Worm (Caenorhabditis elegans): Measurements from ENCODE around the gene wdr-60.

wdr-60 gene

DNA sequence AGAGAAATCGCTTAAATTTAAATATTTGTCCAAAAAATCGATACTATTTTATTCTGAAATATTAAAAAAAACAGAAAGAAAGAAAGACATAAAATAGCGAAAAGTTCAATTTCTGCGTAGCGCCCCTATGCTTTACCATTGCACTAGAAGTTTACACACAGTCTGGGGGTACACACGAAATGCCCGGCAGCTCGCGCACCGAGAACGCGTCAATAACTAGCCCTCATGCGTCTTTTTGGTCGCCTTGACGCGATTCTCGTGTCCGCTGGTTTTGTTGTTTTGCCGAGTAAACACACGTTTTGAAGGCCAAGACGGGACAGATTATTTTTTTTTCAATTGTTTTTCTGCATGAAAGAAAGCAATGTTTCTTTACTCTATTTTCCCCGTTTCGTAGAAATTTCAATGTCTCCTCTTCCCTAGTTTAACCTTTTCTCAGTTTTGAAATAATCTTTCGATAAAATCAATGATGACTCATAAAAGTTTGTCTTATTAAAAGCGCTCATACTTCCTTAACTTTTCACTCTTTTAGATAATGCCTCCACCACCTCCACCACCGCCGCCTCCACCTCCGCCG lies 31.2 kb downstream of the wdr-60 start, which contains the start of gene wip-1:
Gene wip-1, plus strand, starts transcription at position 524 of the 574 bp plus-strand sequence.
- TF ChIP-seq ceh-31 (tag; optimal IDR thresholded peaks at IDR 0.05) (peak; percentile 91), C08G9.2 (tag; optimal IDR thresholded peaks at IDR 0.05) (peak; percentile 66), npax-4 (tag; optimal IDR thresholded peaks at IDR 0.05) (no peak), elt-4 (tag; optimal IDR thresholded peaks at IDR 0.05) (no peak), fax-1 (tag; optimal IDR thresholded peaks at IDR 0.05) (peak; percentile 58), ref-2 (tag; optimal IDR thresholded peaks at IDR 0.05) (peak; percentile 88), Y22D7AL.16 (tag; optimal IDR thresholded peaks at IDR 0.05) (peak; percentile 17), ama-1 (optimal IDR thresholded peaks at IDR 0.05) (no peak), mec-3 (tag; optimal IDR thresholded peaks at IDR 0.05; ENCODE audit: borderline replicate concordance) (no peak), ceh-45 (GFP tag; IDR thresholded peaks at IDR 0.05) (0 out of 2 replicates have a peak, but pooled peaks have one; percentile 36), ceh-24 (tag; optimal IDR thresholded peaks at IDR 0.05) (no peak), ceh-19 (GFP tag; optimal IDR thresholded peaks at IDR 0.05) (peak; percentile 44), hlh-8 (tag; optimal IDR thresholded peaks at IDR 0.05) (peak; percentile 49), elt-2 (tag; optimal IDR thresholded peaks at IDR 0.05) (peak; percentile 87), pros-1 (tag; optimal IDR thresholded peaks at IDR 0.05) (no peak), sdc-2 (tag; optimal IDR thresholded peaks at IDR 0.05) (peak; percentile 79), lim-6 (tag; optimal IDR thresholded peaks at IDR 0.05) (peak; percentile 5), che-1 (tag; optimal IDR thresholded peaks at IDR 0.05) (peak; percentile 56), zip-5 (tag; optimal IDR thresholded peaks at IDR 0.05) (peak; percentile 41), unc-86 (tag; optimal IDR thresholded peaks at IDR 0.05) (peak; percentile 71), lin-11 (tag; optimal IDR thresholded peaks at IDR 0.05) (no peak), ceh-2 (tag; optimal IDR thresholded peaks at IDR 0.05) (peak; percentile 69), unc-3 (GFP tag; conservative IDR thresholded peaks at IDR 0.05) (0 out of 2 replicates have a peak, but pooled peaks have one; percentile 51), unc-3 (tag; optimal IDR thresholded peaks at IDR 0.05) (peak; percentile 71), dve-1 (tag; optimal IDR thresholded peaks at IDR 0.05) (peak; percentile 96), pha-2 (tag; optimal IDR thresholded peaks at IDR 0.05) (peak; percentile 38), ceh-48 (tag; optimal IDR thresholded peaks at IDR 0.05) (peak; percentile 69), fkh-6 (tag; optimal IDR thresholded peaks at IDR 0.05) (peak; percentile 60), ceh-18 (tag; optimal IDR thresholded peaks at IDR 0.05) (peak; percentile 96), ztf-16 (tag; optimal IDR thresholded peaks at IDR 0.05) (peak; percentile 84), pat-9 (tag; optimal IDR thresholded peaks at IDR 0.05) (peak; percentile 85), K02D7.2 (tag; optimal IDR thresholded peaks at IDR 0.05) (no peak), odd-2 (tag; optimal IDR thresholded peaks at IDR 0.05) (no peak), ceh-30 (tag; optimal IDR thresholded peaks at IDR 0.05) (peak; percentile 77), pqm-1 (tag; optimal IDR thresholded peaks at IDR 0.05) (peak; percentile 72), hlh-6 (tag; optimal IDR thresholded peaks at IDR 0.05) (peak; percentile 72), hlh-30 (tag; optimal IDR thresholded peaks at IDR 0.05; ENCODE audit: insufficient read depth) (peak; percentile 87), nfya-1 (tag; optimal IDR thresholded peaks at IDR 0.05) (peak; percentile 94), madf-2 (tag; optimal IDR thresholded peaks at IDR 0.05) (peak; percentile 81), nhr-232 (tag; optimal IDR thresholded peaks at IDR 0.05) (peak; percentile 59), dmd-4 (tag; optimal IDR thresholded peaks at IDR 0.05; ENCODE audit: borderline replicate concordance) (peak; percentile 15), pax-1 (tag; optimal IDR thresholded peaks at IDR 0.05) (no peak), fkh-10 (GFP tag; optimal IDR thresholded peaks at IDR 0.05) (no peak), ceh-14 (tag; optimal IDR thresholded peaks at IDR 0.05) (peak; percentile 89), pag-3 (tag; optimal IDR thresholded peaks at IDR 0.05; ENCODE audit: borderline replicate concordance) (no peak), eyg-1 (tag; optimal IDR thresholded peaks at IDR 0.05) (peak; percentile 40), pha-4 (tag; optimal IDR thresholded peaks at IDR 0.05) (no peak), ceh-22 (tag; optimal IDR thresholded peaks at IDR 0.05) (no peak), nhr-11 (tag; optimal IDR thresholded peaks at IDR 0.05) (no peak), sox-2 (GFP tag; IDR thresholded peaks at IDR 0.05) (no peak), hlh-13 (GFP tag; optimal IDR thresholded peaks at IDR 0.05) (no peak), ceh-34 (tag; optimal IDR thresholded peaks at IDR 0.05) (peak; percentile 94), tbx-2 (tag; optimal IDR thresholded peaks at IDR 0.05) (peak; percentile 96)
